Worm (Caenorhabditis elegans) whole organism, L4 larva: ENCODE measurements around the gene W03C9.1.

ENCODE experiments used
- F26F4.8 ChIP-seq: fragments of 200-800 bp; sonication (Bioruptor generic); conservative IDR thresholded peaks from 2 replicates; pipeline ENCODE4 v1.3.6; 2022; ENCODE audit warnings: missing genetic modification characterization, missing compliant biosample characterization
- F44E2.7 ChIP-seq: fragments of 200-800 bp; sonication (Bioruptor generic); IDR thresholded peaks from 2 replicates; pipeline ENCODE4 v2.1.2; 2022; ENCODE audit warnings: missing genetic modification characterization, missing compliant biosample characterization
- T26A8.4 ChIP-seq: fragments of 200-800 bp; sonication (Bioruptor generic); IDR thresholded peaks from 2 replicates; pipeline ENCODE4 v1.3.6; 2022; ENCODE audit warnings: missing genetic modification characterization, missing compliant biosample characterization
- Y48G9A.11 ChIP-seq: fragments of 200-800 bp; sonication (Bioruptor generic); IDR thresholded peaks from 2 replicates; pipeline ENCODE4 v1.3.6; 2022; ENCODE audit warnings: missing genetic modification reagents, missing genetic modification characterization, missing compliant biosample characterization
- Y5F2A.4 ChIP-seq: fragments of 200-800 bp; sonication (Bioruptor generic); optimal IDR thresholded peaks from 2 replicates; lab custom pipeline; 2018; ENCODE audit warnings: mild to moderate bottlenecking, missing genetic modification characterization, missing compliant biosample characterization
- Y75B8A.6 ChIP-seq: fragments of 200-800 bp; sonication (Bioruptor generic); IDR thresholded peaks from 2 replicates; pipeline ENCODE4 v1.3.6; 2022; ENCODE audit warnings: missing genetic modification reagents, missing genetic modification characterization, missing compliant biosample characterization
- ZK337.2 ChIP-seq: fragments of 200-800 bp; sonication (Bioruptor generic); IDR thresholded peaks from 2 replicates; pipeline ENCODE4 v1.3.6; 2022; ENCODE audit warnings: missing genetic modification reagents, missing genetic modification characterization, missing compliant biosample characterization
- ama-1 ChIP-seq: fragments of 150-350 bp; optimal IDR thresholded peaks from 2 replicates; lab custom pipeline; 2014; ENCODE audit warnings: inconsistent platforms, mixed read lengths
- arid-1 ChIP-seq: fragments of 200-800 bp; sonication (Bioruptor generic); conservative IDR thresholded peaks from 2 replicates; pipeline ENCODE4 v1.3.6; 2022; ENCODE audit warnings: missing genetic modification reagents, missing genetic modification characterization, missing compliant biosample characterization
- attf-4 ChIP-seq: sonication (generic microtip); optimal IDR thresholded peaks from 3 replicates; lab custom pipeline; 2017; ENCODE audit warnings: missing biosample characterization, missing genetic modification characterization
- ceh-20 ChIP-seq: fragments of 200-800 bp; sonication (Bioruptor generic); IDR thresholded peaks from 2 replicates; pipeline ENCODE4 v1.3.6; 2022; ENCODE audit warnings: missing genetic modification reagents, missing genetic modification characterization, missing compliant biosample characterization
- ceh-28 ChIP-seq: fragments of 150-350 bp; optimal IDR thresholded peaks from 2 replicates; lab custom pipeline; 2014; ENCODE audit warnings: missing biosample characterization, missing genetic modification reagents, missing genetic modification characterization
- ceh-32 ChIP-seq: sonication (generic microtip); optimal IDR thresholded peaks from 2 replicates; lab custom pipeline; 2016; ENCODE audit warnings: mild to moderate bottlenecking, missing genetic modification characterization, missing compliant biosample characterization; ENCODE audit not compliant: poor library complexity
- ceh-44 ChIP-seq: fragments of 200-800 bp; sonication (Bioruptor generic); IDR thresholded peaks from 2 replicates; pipeline ENCODE4 v1.3.6; 2022; ENCODE audit warnings: missing genetic modification reagents, missing genetic modification characterization, missing compliant biosample characterization
- ceh-62 ChIP-seq: sonication (generic microtip); optimal IDR thresholded peaks from 2 replicates; lab custom pipeline; 2017; ENCODE audit warnings: missing biosample characterization, missing genetic modification characterization
- cey-2 ChIP-seq: sonication (generic microtip); optimal IDR thresholded peaks from 3 replicates; lab custom pipeline; 2017; ENCODE audit warnings: missing genetic modification characterization, mild to moderate bottlenecking, missing compliant biosample characterization, antibody characterized with exemption, borderline replicate concordance; ENCODE audit not compliant: insufficient read depth
- dpl-1 ChIP-seq: fragments of 150-350 bp; optimal IDR thresholded peaks from 2 replicates; lab custom pipeline; 2014; ENCODE audit warnings: missing biosample characterization, missing genetic modification reagents, missing genetic modification characterization
- dve-1 ChIP-seq: sonication (generic microtip); optimal IDR thresholded peaks from 2 replicates; lab custom pipeline; 2017; ENCODE audit warnings: antibody characterized with exemption, mild to moderate bottlenecking, missing genetic modification characterization, missing compliant biosample characterization; ENCODE audit not compliant: insufficient read depth
- egl-43 ChIP-seq: fragments of 200-800 bp; sonication (Bioruptor generic); IDR thresholded peaks from 2 replicates; pipeline ENCODE4 v1.3.6; 2022; ENCODE audit warnings: missing genetic modification reagents, missing genetic modification characterization, missing compliant biosample characterization
- fkh-10 ChIP-seq: fragments of 150-350 bp; optimal IDR thresholded peaks from 2 replicates; lab custom pipeline; 2014; ENCODE audit warnings: missing biosample characterization, missing genetic modification reagents, missing genetic modification characterization
- fos-1 ChIP-seq: fragments of 150-350 bp; optimal IDR thresholded peaks from 2 replicates; lab custom pipeline; 2014; ENCODE audit warnings: missing biosample characterization, missing genetic modification characterization
- hif-1 ChIP-seq, 2 experiments: sonication (generic microtip); optimal IDR thresholded peaks; 2 replicates each; lab custom pipeline; 2016 to 2017; ENCODE audit warnings: missing compliant biosample characterization in 2 of 2, missing genetic modification characterization in 2 of 2, missing genetic modification reagents in 2 of 2, missing genotype in 2 of 2, mild to moderate bottlenecking in 1 of 2
- hlh-30 ChIP-seq: sonication (generic microtip); optimal IDR thresholded peaks from 2 replicates; lab custom pipeline; 2017; ENCODE audit warnings: antibody characterized with exemption, mild to moderate bottlenecking, missing genetic modification characterization, missing compliant biosample characterization; ENCODE audit not compliant: insufficient read depth
- hmg-1.1 ChIP-seq: fragments of 200-800 bp; sonication (Bioruptor generic); IDR thresholded peaks from 2 replicates; pipeline ENCODE4 v1.3.6; 2022; ENCODE audit warnings: missing genetic modification reagents, missing genetic modification characterization, missing compliant biosample characterization
- lin-15B ChIP-seq: fragments of 150-350 bp; sonication (generic microtip); optimal IDR thresholded peaks from 3 replicates; lab custom pipeline; 2014; ENCODE audit warnings: missing biosample characterization, missing genetic modification characterization
- lin-29 ChIP-seq: fragments of 200-800 bp; sonication (Bioruptor generic); IDR thresholded peaks from 2 replicates; pipeline ENCODE4 v1.3.6; 2022; ENCODE audit warnings: missing genetic modification reagents, missing genetic modification characterization, missing compliant biosample characterization
- lin-38 ChIP-seq: fragments of 200-800 bp; sonication (Bioruptor generic); IDR thresholded peaks from 2 replicates; pipeline ENCODE4 v1.3.6; 2022; ENCODE audit warnings: missing genetic modification reagents, missing genetic modification characterization, missing compliant biosample characterization
- lir-3 ChIP-seq: sonication (generic microtip); optimal IDR thresholded peaks from 2 replicates; lab custom pipeline; 2016; ENCODE audit warnings: mild to moderate bottlenecking, missing genetic modification characterization, missing compliant biosample characterization
- madf-9 ChIP-seq: fragments of 200-800 bp; sonication (Bioruptor generic); conservative IDR thresholded peaks from 2 replicates; pipeline ENCODE4 v1.3.6; 2022; ENCODE audit warnings: missing genetic modification reagents, missing genetic modification characterization, missing compliant biosample characterization
- mdt-29 ChIP-seq: fragments of 200-800 bp; sonication (Bioruptor generic); IDR thresholded peaks from 2 replicates; pipeline ENCODE4 v1.3.6; 2022; ENCODE audit warnings: missing genetic modification reagents, missing genetic modification characterization, missing compliant biosample characterization
- mep-1 ChIP-seq: fragments of 150-350 bp; sonication (generic microtip); optimal IDR thresholded peaks from 3 replicates; lab custom pipeline; 2014; ENCODE audit warnings: missing biosample characterization, missing genetic modification characterization
- mes-2 ChIP-seq: sonication (generic microtip); optimal IDR thresholded peaks from 2 replicates; lab custom pipeline; 2016; ENCODE audit warnings: missing genotype, mild to moderate bottlenecking, missing genetic modification characterization, missing compliant biosample characterization; ENCODE audit not compliant: poor library complexity, severe bottlenecking
- mxl-2 ChIP-seq: fragments of 200-800 bp; sonication (Bioruptor generic); conservative IDR thresholded peaks from 2 replicates; pipeline ENCODE4 v1.3.6; 2022; ENCODE audit warnings: missing genetic modification reagents, missing genetic modification characterization, missing compliant biosample characterization
- nhr-10 ChIP-seq: fragments of 150-350 bp; optimal IDR thresholded peaks from 2 replicates; lab custom pipeline; 2014; ENCODE audit warnings: missing biosample characterization, missing genetic modification characterization
- nhr-102 ChIP-seq: sonication (generic microtip); optimal IDR thresholded peaks from 2 replicates; lab custom pipeline; 2016; ENCODE audit warnings: mild to moderate bottlenecking, missing genetic modification characterization, moderate library complexity, missing compliant biosample characterization
- nhr-11 ChIP-seq: fragments of 150-350 bp; optimal IDR thresholded peaks from 2 replicates; lab custom pipeline; 2014; ENCODE audit warnings: missing biosample characterization, missing genetic modification characterization
- nhr-237 ChIP-seq: sonication (generic microtip); optimal IDR thresholded peaks from 2 replicates; lab custom pipeline; 2017; ENCODE audit warnings: missing biosample characterization, missing genetic modification characterization
- nhr-28 ChIP-seq: fragments of 150-350 bp; optimal IDR thresholded peaks from 2 replicates; lab custom pipeline; 2014; ENCODE audit warnings: missing biosample characterization, missing genetic modification characterization
- nhr-42 ChIP-seq: fragments of 200-800 bp; sonication (Bioruptor generic); IDR thresholded peaks from 2 replicates; pipeline ENCODE4 v1.3.6; 2022; ENCODE audit warnings: missing genetic modification characterization, missing compliant biosample characterization
- nhr-77 ChIP-seq: fragments of 150-350 bp; optimal IDR thresholded peaks from 2 replicates; lab custom pipeline; 2014; ENCODE audit warnings: missing biosample characterization, missing genetic modification characterization
- pha-4 ChIP-seq, 2 experiments: fragments of 150-350 bp in 1 of 2; fragments of 200-800 bp in 1 of 2; sonication (Bioruptor generic) in 1 of 2; IDR thresholded peaks in 1 of 2; optimal IDR thresholded peaks in 1 of 2; 2 replicates each; pipeline versions ENCODE4 v1.3.6 to Lab custom; 2014 to 2022; ENCODE audit warnings: missing genetic modification characterization in 2 of 2, missing genetic modification reagents in 2 of 2, missing biosample characterization in 1 of 2, missing compliant biosample characterization in 1 of 2
- php-3 ChIP-seq: fragments of 200-800 bp; sonication (Bioruptor generic); IDR thresholded peaks from 2 replicates; pipeline ENCODE4 v1.3.6; 2022; ENCODE audit warnings: missing genetic modification reagents, missing genetic modification characterization, missing compliant biosample characterization
- rbr-2 ChIP-seq: sonication (generic microtip); optimal IDR thresholded peaks from 2 replicates; lab custom pipeline; 2016; ENCODE audit warnings: missing genotype, missing genetic modification characterization, missing compliant biosample characterization
- set-16 ChIP-seq: fragments of 200-800 bp; sonication (Bioruptor generic); IDR thresholded peaks from 2 replicates; pipeline ENCODE4 v1.3.6; 2022; ENCODE audit warnings: missing genetic modification reagents, missing genetic modification characterization, missing compliant biosample characterization
- spr-1 ChIP-seq: sonication (generic microtip); optimal IDR thresholded peaks from 2 replicates; lab custom pipeline; 2016; ENCODE audit warnings: mild to moderate bottlenecking, missing genetic modification characterization, missing compliant biosample characterization
- unc-62 ChIP-seq, 3 experiments: fragments of 150-350 bp in 1 of 3; sonication (generic microtip); optimal IDR thresholded peaks in 2 of 3; peaks in 1 of 3; 1 replicate in 1 of 3; 2 replicates in 2 of 3; lab custom pipeline; 2014 to 2017; ENCODE audit warnings: missing biosample characterization in 3 of 3, missing genetic modification characterization in 3 of 3, missing genetic modification reagents in 3 of 3, missing genotype in 1 of 3
- zfp-3 ChIP-seq: fragments of 200-800 bp; sonication (Bioruptor generic); conservative IDR thresholded peaks from 2 replicates; pipeline ENCODE4 v1.3.6; 2022; ENCODE audit warnings: missing genetic modification reagents, missing genetic modification characterization, missing compliant biosample characterization
- ztf-11 ChIP-seq: fragments of 150-350 bp; optimal IDR thresholded peaks from 2 replicates; lab custom pipeline; 2014; ENCODE audit warnings: missing biosample characterization, missing genetic modification characterization

W03C9.1 gene

ce11 chrII:11967507-11968127 lies 5.7 kb upstream of the W03C9.1 start, which contains the start of gene W03C9.5 (continued):
- peak; percentile 13 for TF ChIP-seq cey-2 (tag; lab: Kevin White, UChicago)
- TF ChIP-seq hlh-30, result peak; percentile 99
- 0 out of 2 replicates have a peak, but pooled peaks have one; percentile 15 for TF ChIP-seq php-3
- TF ChIP-seq ama-1 (lab: Kevin White, UChicago), result peak; percentile 75
- TF ChIP-seq zfp-3 (GFP tag; lab: Robert Waterston, UW), result peak; percentile 82
- TF ChIP-seq lir-3 (tag; lab: Kevin White, UChicago), result peak; percentile 46
- peak; percentile 73; the same call in 1 of the 2 replicates for TF ChIP-seq lin-29
- no peak for TF ChIP-seq fos-1 (tag; lab: Kevin White, UChicago)
- peak; percentile 77 for TF ChIP-seq arid-1 (GFP tag; lab: Robert Waterston, UW)
- peak; percentile 98 for TF ChIP-seq lin-38 (GFP tag; lab: Robert Waterston, UW)
- peak; percentile 81 for TF ChIP-seq mdt-29
- TF ChIP-seq mes-2 (tag; lab: Kevin White, UChicago), result peak; percentile 97
- TF ChIP-seq F44E2.7 (GFP tag; lab: Robert Waterston, UW), result no peak
- TF ChIP-seq Y5F2A.4 (GFP tag; lab: Kevin White, UChicago), result no peak
- TF ChIP-seq fkh-10, result peak; percentile 81
- peak; percentile 97 for TF ChIP-seq dve-1 (tag; lab: Kevin White, UChicago)
- peak; percentile 64 for TF ChIP-seq nhr-10 (tag; lab: Kevin White, UChicago)
- TF ChIP-seq nhr-42, result peak; percentile 85; the same call in 1 of the 2 replicates
- peak; percentile 91 for TF ChIP-seq rbr-2 (tag; lab: Kevin White, UChicago)
- peak; percentile 89 for TF ChIP-seq hmg-1.1 (GFP tag; lab: Robert Waterston, UW)
- peak; percentile 76 for TF ChIP-seq dpl-1 (GFP tag; lab: Kevin White, UChicago)
- TF ChIP-seq mep-1 (tag; lab: Kevin White, UChicago), result peak; percentile 97
- TF ChIP-seq Y48G9A.11, result peak; percentile 85
- peak; percentile 62 for TF ChIP-seq T26A8.4 (GFP tag; lab: Robert Waterston, UW)
- peak; percentile 80; the same call in 1 of the 2 replicates for TF ChIP-seq mxl-2 (GFP tag; lab: Robert Waterston, UW)
- TF ChIP-seq F26F4.8, result no peak
- TF ChIP-seq hif-1 (tag; optimal IDR thresholded peaks at IDR 0.05; lab: Kevin White, UChicago), result peak; percentile 52 to 95
- peak; percentile 97 for TF ChIP-seq nhr-77 (tag; lab: Kevin White, UChicago)
- peak; percentile 96 for TF ChIP-seq nhr-11 (tag; lab: Kevin White, UChicago)
- TF ChIP-seq madf-9 (GFP tag; lab: Robert Waterston, UW), result peak; percentile 92
- TF ChIP-seq unc-62 (GFP tag; optimal IDR thresholded peaks at IDR 0.05 in 1 of 2; lab: Kevin White, UChicago), result peak in 1 of 2 experiments; percentile 78
- TF ChIP-seq unc-62 (tag; optimal IDR thresholded peaks at IDR 0.05; lab: Kevin White, UChicago), result no peak
- TF ChIP-seq Y75B8A.6 (GFP tag; lab: Robert Waterston, UW), result peak; percentile 85; the same call in 1 of the 2 replicates
- no peak for TF ChIP-seq ztf-11
- no peak for TF ChIP-seq ceh-32 (tag; lab: Kevin White, UChicago)
- peak; percentile 79 for TF ChIP-seq set-16 (GFP tag; lab: Robert Waterston, UW)
- TF ChIP-seq ceh-44, result peak; percentile 84
- no peak for TF ChIP-seq ceh-62 (tag; lab: Kevin White, UChicago)
- TF ChIP-seq ceh-20 (GFP tag; lab: Robert Waterston, UW), result peak; percentile 95
- peak; percentile 56; the same call in 1 of the 2 replicates for TF ChIP-seq pha-4 (GFP tag; IDR thresholded peaks at IDR 0.05; lab: Robert Waterston, UW)
- TF ChIP-seq pha-4 (tag; optimal IDR thresholded peaks at IDR 0.05; lab: Kevin White, UChicago), result no peak
- peak; percentile 91 for TF ChIP-seq nhr-28
- peak; percentile 65 for TF ChIP-seq nhr-102
- peak; percentile 81 for TF ChIP-seq lin-15B (tag; lab: Kevin White, UChicago)
- TF ChIP-seq nhr-237, result no peak
- TF ChIP-seq attf-4 (tag; lab: Kevin White, UChicago), result no peak
- peak; percentile 79 for TF ChIP-seq egl-43 (GFP tag; lab: Robert Waterston, UW)
- TF ChIP-seq ceh-28 (tag; lab: Kevin White, UChicago), result no peak
- peak; percentile 64; the same call in 1 of the 2 replicates for TF ChIP-seq ZK337.2 (GFP tag; lab: Robert Waterston, UW)
- peak; percentile 83 for TF ChIP-seq spr-1 (tag; lab: Kevin White, UChicago)
